Worm (Caenorhabditis elegans) whole organism, mixed stage, embryonic: ENCODE data around the gene str-5.
"Not testable (repeated sequence)": the region's sequence is repeated elsewhere in the genome, so short reads cannot be mapped to it uniquely, and the experiment has no call there.

Experiments
- bed-3 ChIP-seq: fragments of 200-800 bp; sonication (Bioruptor generic); optimal IDR thresholded peaks from 3 replicates; lab custom pipeline; 2018; ENCODE audit warnings: mild to moderate bottlenecking, missing genetic modification characterization, moderate library complexity, missing compliant biosample characterization
- blmp-1 ChIP-seq: fragments of 150-350 bp; optimal IDR thresholded peaks from 2 replicates; lab custom pipeline; 2014; ENCODE audit warnings: missing biosample characterization, missing genetic modification characterization
- ceh-39 ChIP-seq: fragments of 150-350 bp; optimal IDR thresholded peaks from 2 replicates; lab custom pipeline; 2014; ENCODE audit warnings: missing biosample characterization, missing genetic modification characterization
- elt-1 ChIP-seq: sonication (generic microtip); optimal IDR thresholded peaks from 2 replicates; lab custom pipeline; 2017; ENCODE audit warnings: missing genetic modification characterization, mild to moderate bottlenecking, missing compliant biosample characterization, antibody characterized with exemption, moderate library complexity, borderline replicate concordance; ENCODE audit not compliant: insufficient read depth
- mab-5 ChIP-seq: fragments of 150-350 bp; optimal IDR thresholded peaks from 2 replicates; lab custom pipeline; 2014; ENCODE audit warnings: missing biosample characterization, missing genetic modification characterization
- mls-2 ChIP-seq: sonication (generic microtip); optimal IDR thresholded peaks from 2 replicates; lab custom pipeline; 2016; ENCODE audit warnings: mild to moderate bottlenecking, missing genetic modification characterization, moderate library complexity, missing compliant biosample characterization
- nhr-76 ChIP-seq: sonication (generic microtip); optimal IDR thresholded peaks from 2 replicates; lab custom pipeline; 2017; ENCODE audit warnings: missing biosample characterization, missing genetic modification characterization
- pha-4 ChIP-seq: fragments of 150-350 bp; optimal IDR thresholded peaks from 2 replicates; lab custom pipeline; 2018; ENCODE audit warnings: missing biosample characterization, missing genetic modification reagents, missing genetic modification characterization
- sem-2 ChIP-seq: fragments of 200-800 bp; sonication (Bioruptor generic); optimal IDR thresholded peaks from 2 replicates; lab custom pipeline; 2018; ENCODE audit warnings: mild to moderate bottlenecking, missing genetic modification characterization, missing compliant biosample characterization
- tbx-8 ChIP-seq: fragments of 200-800 bp; sonication (Bioruptor generic); optimal IDR thresholded peaks from 2 replicates; lab custom pipeline; 2018; ENCODE audit warnings: mild to moderate bottlenecking, missing genetic modification characterization, moderate library complexity, missing compliant biosample characterization

The str-5 gene

ce11 chrV:15798108-15798507 is 45.1 kb downstream of the str-5 start, which contains the start of gene T26E4.10:
TSS of gene T26E4.10 (minus strand) at chrV:15798208.
- TF ChIP-seq ceh-39 (tag; lab: Kevin White, UChicago) (no peak), tbx-8 (no peak)

- not testable (repeated sequence) for TF ChIP-seq nhr-76 (tag; lab: Kevin White, UChicago); pha-4; elt-1
These were observed 49.6 kb downstream of the str-5 start, which contains the start of gene T26E4.9 for ce11 chrV:15802623-15803022. TSS of gene T26E4.9 (minus strand) at chrV:15802723.

- not testable (repeated sequence) for TF ChIP-seq blmp-1, mab-5, mls-2 (tag; lab: Kevin White, UChicago)
These were observed 50.0 kb downstream of the str-5 start, which contains the start of gene srd-27 for ce11 chrV:15803079-15803478. TSS of gene srd-27 (plus strand) at chrV:15803379.

- TF ChIP-seq mls-2 (tag; lab: Kevin White, UChicago); sem-2 (GFP tag; lab: Kevin White, UChicago); bed-3: not testable (repeated sequence)
These were observed 50.7 kb downstream of the str-5 start, which contains the start of gene T26E4.18 for ce11 chrV:15803748-15804147. TSS of gene T26E4.18 (minus strand) at chrV:15803848.
